Worm (Caenorhabditis elegans): ENCODE results near the gene oxy-4.

- TF ChIP-seq fos-1 (tag; optimal IDR thresholded peaks at IDR 0.05) (no peak), mef-2 (tag; optimal IDR thresholded peaks at IDR 0.05) (no peak), lsy-2 (tag; optimal IDR thresholded peaks at IDR 0.05) (no peak), unc-62 (GFP tag; optimal IDR thresholded peaks at IDR 0.05) (no peak), elt-3 (tag; optimal IDR thresholded peaks at IDR 0.05) (no peak), blmp-1 (tag; optimal IDR thresholded peaks at IDR 0.05) (no peak)
Observed at ce11 chrIII:5203310-5203709, 44.7 kb upstream of the oxy-4 start.
